Fruit fly (Drosophila melanogaster) Kc167 (cell line): Measurements from ENCODE around the gene CG11342.

Experiments used
- Myc ChIP-seq: fragments of >200 bp; optimal IDR thresholded peaks from 2 replicates; lab custom pipeline; 2017; ENCODE audit warnings: missing external identifiers
- Sin3A ChIP-seq: fragments of >200 bp; optimal IDR thresholded peaks from 2 replicates; lab custom pipeline; 2018; ENCODE audit warnings: missing external identifiers
- h ChIP-seq: fragments of >200 bp; optimal IDR thresholded peaks from 3 replicates; lab custom pipeline; 2018; ENCODE audit warnings: missing external identifiers
- insv ChIP-seq: fragments of >200 bp; optimal IDR thresholded peaks from 3 replicates; lab custom pipeline; 2018; ENCODE audit warnings: missing external identifiers
- psq ChIP-seq: fragments of >200 bp; optimal IDR thresholded peaks from 2 replicates; lab custom pipeline; 2017; ENCODE audit warnings: missing external identifiers
- ttk ChIP-seq: sonication (Bioruptor generic); optimal IDR thresholded peaks from 2 replicates; lab custom pipeline; 2017; ENCODE audit warnings: missing external identifiers

The CG11342 gene

dm6 chr3L:4363887-4364794 is 3.1 kb downstream of the CG11342 start, which contains the start of the genes Cip4 and mRpS6:
Cip4 (minus strand) TSS chr3L:4364102.
mRpS6 (plus strand) TSS chr3L:4364550.
- TF ChIP-seq insv (lab: Kevin White, UChicago), result no peak
- no peak for TF ChIP-seq Myc
- no peak for TF ChIP-seq psq (lab: Kevin White, UChicago)
- TF ChIP-seq h (lab: Kevin White, UChicago), result no peak
- no peak for TF ChIP-seq ttk (lab: Kevin White, UChicago)
- TF ChIP-seq Sin3A, result no peak

dm6 chr3L:4363484-4363883 is 3.8 kb downstream of the CG11342 start:
- TF ChIP-seq h (lab: Kevin White, UChicago) (no peak), Myc (no peak), Sin3A (no peak), psq (lab: Kevin White, UChicago) (no peak), ttk (lab: Kevin White, UChicago) (no peak), insv (lab: Kevin White, UChicago) (no peak)

dm6 chr3L:4362937-4363336 is 4.3 kb downstream of the CG11342 start:
- TF ChIP-seq ttk (lab: Kevin White, UChicago) (no peak), insv (lab: Kevin White, UChicago) (no peak), Myc (no peak), psq (lab: Kevin White, UChicago) (no peak), Sin3A (no peak), h (lab: Kevin White, UChicago) (no peak)

dm6 chr3L:4360376-4360703 is 6.9 kb downstream of the CG11342 start:
- TF ChIP-seq psq (lab: Kevin White, UChicago), result no peak
- TF ChIP-seq ttk (lab: Kevin White, UChicago), result no peak
- no peak for TF ChIP-seq insv (lab: Kevin White, UChicago)
- TF ChIP-seq Myc, result no peak
- no peak for TF ChIP-seq Sin3A
- no peak for TF ChIP-seq h (lab: Kevin White, UChicago)

dm6 chr3L:4359688-4360375 is 7.4 kb downstream of the CG11342 start:
- TF ChIP-seq insv (lab: Kevin White, UChicago), result no peak
- TF ChIP-seq Sin3A, result no peak
- no peak for TF ChIP-seq h (lab: Kevin White, UChicago)
- TF ChIP-seq psq (lab: Kevin White, UChicago), result no peak
- TF ChIP-seq Myc, result no peak
- TF ChIP-seq ttk (lab: Kevin White, UChicago), result no peak

dm6 chr3L:4357705-4358131 is 9.5 kb downstream of the CG11342 start:
- TF ChIP-seq psq (lab: Kevin White, UChicago), result no peak
- TF ChIP-seq Myc, result no peak
- no peak for TF ChIP-seq insv (lab: Kevin White, UChicago)
- TF ChIP-seq Sin3A, result no peak
- TF ChIP-seq h (lab: Kevin White, UChicago), result no peak
- TF ChIP-seq ttk (lab: Kevin White, UChicago), result no peak

- no peak for TF ChIP-seq h (lab: Kevin White, UChicago)
- TF ChIP-seq ttk (lab: Kevin White, UChicago), result no peak
- TF ChIP-seq insv (lab: Kevin White, UChicago), result no peak
- no peak for TF ChIP-seq psq (lab: Kevin White, UChicago)
- TF ChIP-seq Myc, result no peak
- no peak for TF ChIP-seq Sin3A
Observed at dm6 chr3L:4356986-4357385, 10.3 kb downstream of the CG11342 start.

- TF ChIP-seq Sin3A, result no peak
- no peak for TF ChIP-seq psq (lab: Kevin White, UChicago)
- no peak for TF ChIP-seq insv (lab: Kevin White, UChicago)
- TF ChIP-seq h (lab: Kevin White, UChicago), result no peak
- TF ChIP-seq Myc, result no peak
- TF ChIP-seq ttk (lab: Kevin White, UChicago), result no peak
Observed at dm6 chr3L:4354898-4355627, 12.2 kb downstream of the CG11342 start.

dm6 chr3L:4353657-4354075 is 13.6 kb downstream of the CG11342 start:
- TF ChIP-seq psq (lab: Kevin White, UChicago) (no peak), h (lab: Kevin White, UChicago) (no peak), Myc (no peak), Sin3A (no peak), insv (lab: Kevin White, UChicago) (no peak), ttk (lab: Kevin White, UChicago) (no peak)

dm6 chr3L:4352649-4353048 is 14.6 kb downstream of the CG11342 start:
- TF ChIP-seq Sin3A, result no peak
- TF ChIP-seq Myc, result no peak
- TF ChIP-seq h (lab: Kevin White, UChicago), result no peak
- TF ChIP-seq insv (lab: Kevin White, UChicago), result no peak
- no peak for TF ChIP-seq psq (lab: Kevin White, UChicago)
- no peak for TF ChIP-seq ttk (lab: Kevin White, UChicago)

dm6 chr3L:4352009-4352408 is 15.2 kb downstream of the CG11342 start:
- TF ChIP-seq insv (lab: Kevin White, UChicago), result no peak
- TF ChIP-seq psq (lab: Kevin White, UChicago), result no peak
- no peak for TF ChIP-seq ttk (lab: Kevin White, UChicago)
- no peak for TF ChIP-seq Myc
- TF ChIP-seq h (lab: Kevin White, UChicago), result no peak
- no peak for TF ChIP-seq Sin3A
